Fruit fly (Drosophila melanogaster): ENCODE results near the gene CG3527.

The CG3527 gene

DNA sequence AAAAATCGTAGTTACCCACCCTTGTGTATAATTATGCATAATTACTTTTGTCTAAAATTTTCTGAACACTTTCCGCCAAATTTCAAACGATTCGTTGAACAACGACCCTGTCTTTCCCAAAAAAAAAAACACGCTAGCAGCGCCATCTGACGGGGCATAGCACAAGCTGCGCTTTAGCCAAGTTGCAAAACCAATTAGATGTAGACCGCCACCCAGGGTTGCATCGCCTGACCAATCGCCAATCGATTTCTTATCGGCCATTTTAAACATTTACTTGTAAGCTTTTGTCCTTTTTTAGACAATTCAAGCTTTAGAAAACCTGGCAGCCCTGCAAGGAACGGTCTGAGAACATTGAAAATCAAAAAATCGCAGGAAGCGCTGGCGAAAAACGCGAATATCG is 21.9 kb upstream of the CG3527 start, which contains the start of gene CG3556 (continued):
- peak; percentile 72 for TF ChIP-seq Opbp (GFP tag; IDR thresholded peaks at IDR 0.05; ENCODE audit: partially characterized antibody)
- TF ChIP-seq ash1 (GFP tag; optimal IDR thresholded peaks at IDR 0.05) = no peak
- no peak for TF ChIP-seq CG1233 (GFP tag; optimal IDR thresholded peaks at IDR 0.05)
- no peak for TF ChIP-seq gsb-n (tag; optimal IDR thresholded peaks at IDR 0.05)
- TF ChIP-seq gro (GFP tag; optimal IDR thresholded peaks at IDR 0.05) = peak; percentile 11
- no peak for TF ChIP-seq CG15269 (tag; optimal IDR thresholded peaks at IDR 0.05)
- no peak for TF ChIP-seq CG4328 (GFP tag; optimal IDR thresholded peaks at IDR 0.05)
- TF ChIP-seq Six4 (GFP tag; optimal IDR thresholded peaks at IDR 0.05) = no peak
- no peak for TF ChIP-seq Fer3 (tag; optimal IDR thresholded peaks at IDR 0.05)
- TF ChIP-seq pum (GFP tag; optimal IDR thresholded peaks at IDR 0.05) = peak; percentile 26
- TF ChIP-seq CG13894 (tag; optimal IDR thresholded peaks at IDR 0.05) = no peak
- peak; percentile 50 for TF ChIP-seq CG7987 (GFP tag; optimal IDR thresholded peaks at IDR 0.05)
- peak; percentile 38 for TF ChIP-seq NC2β (GFP tag; optimal IDR thresholded peaks at IDR 0.05)
- no peak for TF ChIP-seq fd96Cb (tag; optimal IDR thresholded peaks at IDR 0.05)
- no peak for TF ChIP-seq lola (GFP tag; optimal IDR thresholded peaks at IDR 0.05)
- no peak for TF ChIP-seq CG8281 (tag; optimal IDR thresholded peaks at IDR 0.05)
- peak; percentile 88 for TF ChIP-seq ci (GFP tag; IDR thresholded peaks at IDR 0.05)
- TF ChIP-seq CG11696 (GFP tag; IDR thresholded peaks at IDR 0.05) = no peak
- no peak for TF ChIP-seq gt (GFP tag; IDR thresholded peaks at IDR 0.05)
- no peak for TF ChIP-seq CG18011 (GFP tag; optimal IDR thresholded peaks at IDR 0.05)
- no peak for TF ChIP-seq CG15479 (GFP tag; optimal IDR thresholded peaks at IDR 0.05)
- no peak for TF ChIP-seq z (GFP tag; IDR thresholded peaks at IDR 0.05)
- TF ChIP-seq chinmo (GFP tag; IDR thresholded peaks at IDR 0.05; ENCODE audit: partially characterized antibody) = 0 out of 4 replicates have a peak, but pooled peaks have one; percentile 31
- peak; percentile 30; the same call in 1 of the 3 replicates for TF ChIP-seq sr (GFP tag; IDR thresholded peaks at IDR 0.05)
- TF ChIP-seq yki (optimal IDR thresholded peaks at IDR 0.05) = no peak
- no peak for TF ChIP-seq Ada2b (GFP tag; IDR thresholded peaks at IDR 0.05)
- TF ChIP-seq CG10462 (GFP tag; optimal IDR thresholded peaks at IDR 0.05) = no peak
- peak; percentile 5 for TF ChIP-seq Hr3 (GFP tag; optimal IDR thresholded peaks at IDR 0.05)
- 0 out of 2 replicates have a peak, but pooled peaks have one; percentile 7 for TF ChIP-seq klu (GFP tag; IDR thresholded peaks at IDR 0.05)
- no peak for TF ChIP-seq CG12071 (GFP tag; optimal IDR thresholded peaks at IDR 0.05)
- no peak for TF ChIP-seq Stat92E (GFP tag; optimal IDR thresholded peaks at IDR 0.05)
- no peak for TF ChIP-seq HLHmδ (GFP tag; optimal IDR thresholded peaks at IDR 0.05)
- TF ChIP-seq Nf-YA (GFP tag; IDR thresholded peaks at IDR 0.05) = no peak
- peak; percentile 50 for TF ChIP-seq Side (GFP tag; optimal IDR thresholded peaks at IDR 0.05)
- TF ChIP-seq Oli (tag; optimal IDR thresholded peaks at IDR 0.05) = no peak
- TF ChIP-seq B-H2 (GFP tag; optimal IDR thresholded peaks at IDR 0.05) = no peak
- TF ChIP-seq gcm (GFP tag; optimal IDR thresholded peaks at IDR 0.05) = no peak
- TF ChIP-seq CG1792 (GFP tag; optimal IDR thresholded peaks at IDR 0.05) = peak; percentile 30
- peak; percentile 38; the same call in 1 of the 2 replicates for TF ChIP-seq sisA (GFP tag; IDR thresholded peaks at IDR 0.05)
- TF ChIP-seq Abd-B (GFP tag; optimal IDR thresholded peaks at IDR 0.05) = no peak
- peak; percentile 99 for TF ChIP-seq CG2116 (GFP tag; optimal IDR thresholded peaks at IDR 0.05)
- no peak for TF ChIP-seq aop (GFP tag; IDR thresholded peaks at IDR 0.05)
- no peak for TF ChIP-seq Usf (GFP tag; optimal IDR thresholded peaks at IDR 0.05)
- peak; percentile 98 for TF ChIP-seq CG3281 (GFP tag; optimal IDR thresholded peaks at IDR 0.05)
- TF ChIP-seq Dref (GFP tag; IDR thresholded peaks at IDR 0.05) = peak; percentile 93
- TF ChIP-seq MTF-1 (GFP tag; optimal IDR thresholded peaks at IDR 0.05; ENCODE audit: borderline replicate concordance) = peak; percentile 33
- TF ChIP-seq CG4707 (GFP tag; optimal IDR thresholded peaks at IDR 0.05) = no peak
- no peak for TF ChIP-seq CG7556 (GFP tag; optimal IDR thresholded peaks at IDR 0.05)
- TF ChIP-seq luna (GFP tag; optimal IDR thresholded peaks at IDR 0.05) = no peak
- TF ChIP-seq CG1024 (GFP tag; IDR thresholded peaks at IDR 0.05) = no peak
- TF ChIP-seq slp2 (GFP tag; optimal IDR thresholded peaks at IDR 0.05) = peak; percentile 3
